Fruit fly (Drosophila melanogaster) whole organism, embryonic: ENCODE results near the gene CG16779.

Experiments used
- ATbp ChIP-seq: fragments of 200-800 bp; sonication (Bioruptor generic); optimal IDR thresholded peaks from 2 replicates; lab custom pipeline; 2017; ENCODE audit warnings: missing biosample characterization, mild to moderate bottlenecking, missing genetic modification characterization, missing genetic modification reagents
- Antp ChIP-seq: fragments of 200-800 bp; sonication (Bioruptor generic); optimal IDR thresholded peaks from 3 replicates; lab custom pipeline; 2016; ENCODE audit warnings: missing biosample characterization, missing genetic modification characterization
- Atf-2 ChIP-seq: fragments of 200-800 bp; sonication (Bioruptor generic); optimal IDR thresholded peaks from 2 replicates; lab custom pipeline; 2016; ENCODE audit warnings: missing biosample characterization, missing genetic modification characterization
- Atf6 ChIP-seq: fragments of 200-800 bp; sonication (Bioruptor generic); IDR thresholded peaks from 2 replicates; pipeline ENCODE4 v1.3.6; 2022; ENCODE audit warnings: missing biosample characterization, missing genetic modification characterization
- Awh ChIP-seq: fragments of 200-800 bp; sonication (Bioruptor generic); IDR thresholded peaks from 2 replicates; pipeline ENCODE4, ENCODE4 v1.3.6; 2022; ENCODE audit warnings: missing biosample characterization, missing genetic modification characterization
- CG10543 ChIP-seq: fragments of 200-800 bp; sonication (Bioruptor generic); optimal IDR thresholded peaks from 3 replicates; lab custom pipeline; 2017; ENCODE audit warnings: missing biosample characterization, mild to moderate bottlenecking, missing genetic modification characterization, moderate library complexity
- CG11247 ChIP-seq: fragments of 200-800 bp; sonication (Bioruptor generic); IDR thresholded peaks from 2 replicates; pipeline ENCODE4 v1.3.6; 2022; ENCODE audit warnings: missing biosample characterization, missing genetic modification characterization
- CG12236 ChIP-seq: fragments of 200-800 bp; sonication (Bioruptor generic); optimal IDR thresholded peaks from 2 replicates; lab custom pipeline; 2016; ENCODE audit warnings: missing biosample characterization, missing genetic modification characterization
- CG12659 ChIP-seq: fragments of 200-800 bp; sonication (Bioruptor generic); optimal IDR thresholded peaks from 3 replicates; lab custom pipeline; 2017; ENCODE audit warnings: mild to moderate bottlenecking, missing biosample characterization, missing genetic modification reagents, missing genetic modification characterization
- CG12744 ChIP-seq: fragments of 200-800 bp; sonication (Bioruptor generic); optimal IDR thresholded peaks from 2 replicates; lab custom pipeline; 2016; ENCODE audit warnings: missing biosample characterization, missing genetic modification characterization
- CG12942 ChIP-seq: fragments of 200-800 bp; sonication (Bioruptor generic); optimal IDR thresholded peaks from 3 replicates; lab custom pipeline; 2016; ENCODE audit warnings: missing biosample characterization, missing genetic modification characterization
- CG13296 ChIP-seq: fragments of 200-800 bp; sonication (Bioruptor generic); optimal IDR thresholded peaks from 3 replicates; lab custom pipeline; 2018; ENCODE audit warnings: missing biosample characterization, mild to moderate bottlenecking, missing genetic modification characterization
- CG13424 ChIP-seq: fragments of 200-800 bp; sonication (Bioruptor generic); optimal IDR thresholded peaks from 2 replicates; lab custom pipeline; 2019; ENCODE audit warnings: missing biosample characterization, mild to moderate bottlenecking, missing genetic modification characterization, moderate library complexity
- CG16863 ChIP-seq: fragments of 200-800 bp; sonication (Bioruptor generic); optimal IDR thresholded peaks from 3 replicates; lab custom pipeline; 2016; ENCODE audit warnings: missing biosample characterization, missing genetic modification characterization
- CG17328 ChIP-seq: fragments of 200-800 bp; sonication (Bioruptor generic); IDR thresholded peaks from 2 replicates; pipeline ENCODE4 v1.3.6; 2022; ENCODE audit warnings: missing biosample characterization, missing genetic modification characterization
- CG2202 ChIP-seq: fragments of 200-800 bp; sonication (Bioruptor generic); optimal IDR thresholded peaks from 2 replicates; lab custom pipeline; 2018; ENCODE audit warnings: missing biosample characterization, mild to moderate bottlenecking, missing genetic modification characterization
- CG31388 ChIP-seq: fragments of 200-800 bp; sonication (Bioruptor generic); optimal IDR thresholded peaks from 2 replicates; lab custom pipeline; 2016; ENCODE audit warnings: missing biosample characterization, missing genetic modification characterization
- CG31441 ChIP-seq: fragments of 200-800 bp; sonication (Bioruptor generic); IDR thresholded peaks from 2 replicates; pipeline ENCODE4 v1.3.6; 2022; ENCODE audit warnings: missing biosample characterization, missing genetic modification characterization
- CG3163 ChIP-seq: fragments of 200-800 bp; sonication (Bioruptor generic); optimal IDR thresholded peaks from 3 replicates; lab custom pipeline; 2016; ENCODE audit warnings: missing biosample characterization, missing genetic modification characterization
- CG32767 ChIP-seq: fragments of 200-800 bp; sonication (Bioruptor generic); IDR thresholded peaks from 2 replicates; pipeline ENCODE4 v1.3.6; 2022; ENCODE audit warnings: missing biosample characterization, missing genetic modification characterization
- CG3847 ChIP-seq: fragments of 200-800 bp; sonication (Bioruptor generic); IDR thresholded peaks from 2 replicates; pipeline ENCODE4 v1.3.6; 2022; ENCODE audit warnings: missing biosample characterization, missing genetic modification characterization
- CG3995 ChIP-seq: fragments of 200-800 bp; sonication (Bioruptor generic); optimal IDR thresholded peaks from 3 replicates; lab custom pipeline; 2016; ENCODE audit warnings: missing biosample characterization, missing genetic modification characterization
- CG6254 ChIP-seq: fragments of 200-800 bp; sonication (Bioruptor generic); optimal IDR thresholded peaks from 3 replicates; lab custom pipeline; 2017; ENCODE audit warnings: mild to moderate bottlenecking, missing biosample characterization, missing genetic modification reagents, missing genetic modification characterization
- CG6272 ChIP-seq: fragments of 200-800 bp; sonication (Bioruptor generic); IDR thresholded peaks from 2 replicates; pipeline ENCODE4 v1.3.6; 2022; ENCODE audit warnings: missing biosample characterization, missing genetic modification characterization
- CG7357 ChIP-seq: fragments of 200-800 bp; sonication (Bioruptor generic); IDR thresholded peaks from 3 replicates; pipeline ENCODE4 v1.3.6; 2022; ENCODE audit warnings: missing biosample characterization, missing genetic modification characterization
- Camta ChIP-seq: fragments of 200-800 bp; sonication (Bioruptor generic); optimal IDR thresholded peaks from 2 replicates; lab custom pipeline; 2016; ENCODE audit warnings: missing biosample characterization, missing genetic modification characterization
- D19B ChIP-seq: fragments of 200-800 bp; sonication (Bioruptor generic); optimal IDR thresholded peaks from 2 replicates; lab custom pipeline; 2017; ENCODE audit warnings: missing biosample characterization, mild to moderate bottlenecking, missing genetic modification characterization
- Dref ChIP-seq: fragments of 200-800 bp; sonication (Bioruptor generic); IDR thresholded peaks from 2 replicates; pipeline ENCODE4 v1.3.6; 2022; ENCODE audit warnings: missing biosample characterization, missing genetic modification characterization
- E2f1 ChIP-seq: fragments of 200-800 bp; sonication (Bioruptor generic); IDR thresholded peaks from 2 replicates; pipeline ENCODE4 v1.3.6; 2022; ENCODE audit warnings: missing biosample characterization, missing genetic modification characterization
- Elba2 ChIP-seq: fragments of 200-800 bp; sonication (Bioruptor generic); optimal IDR thresholded peaks from 3 replicates; lab custom pipeline; 2016; ENCODE audit warnings: missing biosample characterization, missing genetic modification characterization
- HLH4C ChIP-seq: fragments of 200-800 bp; sonication (Bioruptor generic); IDR thresholded peaks from 3 replicates; pipeline ENCODE4 v1.3.6; 2022; ENCODE audit warnings: missing biosample characterization, missing genetic modification characterization; ENCODE audit not compliant: partially characterized antibody
- NC2α ChIP-seq: fragments of 200-800 bp; sonication (Bioruptor generic); optimal IDR thresholded peaks from 2 replicates; lab custom pipeline; 2016; ENCODE audit warnings: missing biosample characterization, missing genetic modification characterization
- Ptx1 ChIP-seq: fragments of 200-800 bp; sonication (Bioruptor generic); IDR thresholded peaks from 2 replicates; pipeline ENCODE4 v1.3.6; 2022; ENCODE audit warnings: missing biosample characterization, missing genetic modification characterization
- Tbp ChIP-seq: fragments of >200 bp; optimal IDR thresholded peaks from 2 replicates; lab custom pipeline; 2018; ENCODE audit warnings: missing biosample characterization, missing genetic modification characterization
- amos ChIP-seq: fragments of 200-800 bp; sonication (Bioruptor generic); IDR thresholded peaks from 2 replicates; pipeline ENCODE4 v1.3.6; 2022; ENCODE audit warnings: missing biosample characterization, missing genetic modification characterization; ENCODE audit not compliant: partially characterized antibody
- bcd ChIP-seq: fragments of 200-800 bp; sonication (Bioruptor generic); optimal IDR thresholded peaks from 2 replicates; lab custom pipeline; 2017; ENCODE audit warnings: missing biosample characterization, mild to moderate bottlenecking, missing genetic modification characterization
- btn ChIP-seq: fragments of 200-800 bp; sonication (Bioruptor generic); optimal IDR thresholded peaks from 2 replicates; lab custom pipeline; 2016; ENCODE audit warnings: missing biosample characterization, missing genetic modification characterization
- cato ChIP-seq: fragments of 200-800 bp; sonication (Bioruptor generic); optimal IDR thresholded peaks from 2 replicates; lab custom pipeline; 2016; ENCODE audit warnings: missing biosample characterization, missing genetic modification characterization, borderline replicate concordance
- ci ChIP-seq: fragments of 200-800 bp; sonication (Bioruptor generic); IDR thresholded peaks from 3 replicates; pipeline ENCODE4 v1.3.6; 2022; ENCODE audit warnings: missing biosample characterization, missing genetic modification characterization
- fd96Cb ChIP-seq: fragments of 200-800 bp; sonication (Bioruptor generic); optimal IDR thresholded peaks from 2 replicates; lab custom pipeline; 2018; ENCODE audit warnings: missing biosample characterization, mild to moderate bottlenecking, missing genetic modification characterization, moderate library complexity
- hkb ChIP-seq, 2 experiments: fragments of 200-800 bp in 1 of 2; fragments of >200 bp in 1 of 2; sonication (Bioruptor generic) in 1 of 2; IDR thresholded peaks in 1 of 2; optimal IDR thresholded peaks in 1 of 2; 2 replicates each; pipeline versions ENCODE4 v1.3.6 to Lab custom; 2017 to 2022; ENCODE audit warnings: missing biosample characterization in 1 of 2, missing genetic modification characterization in 1 of 2
- mam ChIP-seq: fragments of 200-800 bp; sonication (Bioruptor generic); optimal IDR thresholded peaks from 3 replicates; lab custom pipeline; 2016; ENCODE audit warnings: missing biosample characterization, missing genetic modification characterization
- nerfin-2 ChIP-seq: fragments of 200-800 bp; sonication (Bioruptor generic); IDR thresholded peaks from 2 replicates; pipeline ENCODE4 v1.3.6; 2022; ENCODE audit warnings: missing biosample characterization, missing genetic modification characterization; ENCODE audit not compliant: partially characterized antibody
- pb ChIP-seq: fragments of 200-800 bp; sonication (Bioruptor generic); optimal IDR thresholded peaks from 3 replicates; lab custom pipeline; 2016; ENCODE audit warnings: missing biosample characterization, missing genetic modification characterization
- sima ChIP-seq: fragments of 200-800 bp; sonication (Bioruptor generic); optimal IDR thresholded peaks from 2 replicates; lab custom pipeline; 2016; ENCODE audit warnings: missing biosample characterization, missing genetic modification characterization
- so ChIP-seq: fragments of 200-800 bp; sonication (Bioruptor generic); IDR thresholded peaks from 3 replicates; pipeline ENCODE4 v1.3.6; 2022; ENCODE audit warnings: missing biosample characterization, missing genetic modification characterization
- sqz ChIP-seq: fragments of 200-800 bp; sonication (Bioruptor generic); optimal IDR thresholded peaks from 3 replicates; lab custom pipeline; 2018; ENCODE audit warnings: missing biosample characterization, mild to moderate bottlenecking, missing genetic modification characterization
- sug ChIP-seq: fragments of 200-800 bp; optimal IDR thresholded peaks from 2 replicates; lab custom pipeline; 2019; ENCODE audit warnings: missing biosample characterization, mild to moderate bottlenecking, missing genetic modification characterization, moderate library complexity
- unc-4 ChIP-seq: fragments of 200-800 bp; sonication (Bioruptor generic); IDR thresholded peaks from 2 replicates; pipeline ENCODE4 v1.3.6; 2022; ENCODE audit warnings: missing biosample characterization, missing genetic modification characterization; ENCODE audit not compliant: partially characterized antibody

CG16779 gene

dm6 chr3R:9434543-9435407 is 58.7 kb downstream of the CG16779 start (continued):
- TF ChIP-seq Ptx1 (GFP tag; lab: Robert Waterston, UW) (peak; percentile 90), Dref (GFP tag; lab: Robert Waterston, UW) (no peak), CG11247 (GFP tag; lab: Robert Waterston, UW) (peak; percentile 68), sima (GFP tag; lab: Kevin White, UChicago) (peak; percentile 75), D19B (GFP tag; lab: Kevin White, UChicago) (peak; percentile 60), sug (peak; percentile 66), CG12942 (GFP tag; lab: Kevin White, UChicago) (peak; percentile 57), CG3847 (GFP tag; lab: Robert Waterston, UW) (peak; percentile 84), Atf6 (peak; percentile 91), Atf-2 (GFP tag; lab: Kevin White, UChicago) (peak; percentile 67), CG31441 (GFP tag; lab: Robert Waterston, UW) (peak; percentile 89), so (GFP tag; lab: Robert Waterston, UW) (peak; percentile 89), nerfin-2 (GFP tag; lab: Robert Waterston, UW) (no peak), pb (GFP tag; lab: Kevin White, UChicago) (peak; percentile 43), CG6254 (GFP tag; lab: Kevin White, UChicago) (peak; percentile 70), bcd (GFP tag; lab: Kevin White, UChicago) (peak; percentile 71), CG17328 (GFP tag; lab: Robert Waterston, UW) (peak; percentile 92), CG12744 (GFP tag; lab: Kevin White, UChicago) (peak; percentile 72), mam (peak; percentile 83), Elba2 (no peak), CG31388 (GFP tag; lab: Kevin White, UChicago) (peak; percentile 44), CG6272 (GFP tag; lab: Robert Waterston, UW) (peak; percentile 65), HLH4C (GFP tag; lab: Robert Waterston, UW) (no peak), Tbp (no peak), CG16863 (GFP tag; lab: Kevin White, UChicago) (peak; percentile 82), CG2202 (tag; lab: Kevin White, UChicago) (peak; percentile 42), btn (GFP tag; lab: Kevin White, UChicago) (peak; percentile 45), hkb (optimal IDR thresholded peaks at IDR 0.05; lab: Kevin White, UChicago) (no peak), hkb (GFP tag; IDR thresholded peaks at IDR 0.05; lab: Robert Waterston, UW) (peak; percentile 91), CG3995 (GFP tag; lab: Kevin White, UChicago) (peak; percentile 42), NC2α (peak; percentile 49), cato (GFP tag; lab: Kevin White, UChicago) (peak; percentile 76), ci (GFP tag; lab: Robert Waterston, UW) (peak; percentile 93), E2f1 (GFP tag; lab: Robert Waterston, UW) (peak; percentile 90), amos (GFP tag; lab: Robert Waterston, UW) (no peak), Antp (GFP tag; lab: Kevin White, UChicago) (peak; percentile 69), CG32767 (GFP tag; lab: Robert Waterston, UW) (peak; percentile 85; the same call in 1 of the 2 replicates), CG13296 (GFP tag; lab: Kevin White, UChicago) (peak; percentile 88), unc-4 (GFP tag; lab: Robert Waterston, UW) (no peak), fd96Cb (tag; lab: Kevin White, UChicago) (peak; percentile 87), Camta (GFP tag; lab: Kevin White, UChicago) (peak; percentile 79), sqz (GFP tag; lab: Kevin White, UChicago) (peak; percentile 82), CG13424 (tag; lab: Kevin White, UChicago) (peak; percentile 87), ATbp (GFP tag; lab: Kevin White, UChicago) (peak; percentile 86), CG12236 (peak; percentile 68), Awh (GFP tag; lab: Robert Waterston, UW) (peak; percentile 85), CG10543 (peak; percentile 61), CG7357 (GFP tag; lab: Robert Waterston, UW) (peak; percentile 74), CG12659 (GFP tag; lab: Kevin White, UChicago) (peak; percentile 90), CG3163 (GFP tag; lab: Kevin White, UChicago) (peak; percentile 44)
